Worm (Caenorhabditis elegans) whole organism, mixed stage, embryonic: ENCODE results near the gene scav-5.

Experiments
- M03D4.4 ChIP-seq: sonication (generic microtip); optimal IDR thresholded peaks from 2 replicates; lab custom pipeline; 2017; ENCODE audit warnings: mild to moderate bottlenecking, missing genetic modification characterization, missing compliant biosample characterization
- bed-3 ChIP-seq: fragments of 200-800 bp; sonication (Bioruptor generic); optimal IDR thresholded peaks from 3 replicates; lab custom pipeline; 2018; ENCODE audit warnings: mild to moderate bottlenecking, missing genetic modification characterization, moderate library complexity, missing compliant biosample characterization
- blmp-1 ChIP-seq: fragments of 150-350 bp; optimal IDR thresholded peaks from 2 replicates; lab custom pipeline; 2014; ENCODE audit warnings: missing biosample characterization, missing genetic modification characterization
- ceh-39 ChIP-seq: fragments of 150-350 bp; optimal IDR thresholded peaks from 2 replicates; lab custom pipeline; 2014; ENCODE audit warnings: missing biosample characterization, missing genetic modification characterization
- ceh-43 ChIP-seq: fragments of 200-800 bp; sonication (Bioruptor generic); optimal IDR thresholded peaks from 2 replicates; lab custom pipeline; 2018; ENCODE audit warnings: mild to moderate bottlenecking, missing genetic modification characterization, moderate library complexity, missing compliant biosample characterization
- ceh-83 ChIP-seq: fragments of 200-800 bp; sonication (Bioruptor generic); optimal IDR thresholded peaks from 2 replicates; lab custom pipeline; 2018; ENCODE audit warnings: mild to moderate bottlenecking, missing genetic modification characterization, missing compliant biosample characterization
- ces-1 ChIP-seq: fragments of 150-350 bp; optimal IDR thresholded peaks from 2 replicates; lab custom pipeline; 2014; ENCODE audit warnings: missing biosample characterization, missing genetic modification reagents, missing genetic modification characterization
- cnd-1 ChIP-seq: fragments of 200-800 bp; sonication (Bioruptor generic); optimal IDR thresholded peaks from 2 replicates; lab custom pipeline; 2018; ENCODE audit warnings: mild to moderate bottlenecking, missing genetic modification characterization, missing compliant biosample characterization
- drap-1 ChIP-seq: fragments of 200-800 bp; sonication (Bioruptor generic); optimal IDR thresholded peaks from 3 replicates; lab custom pipeline; 2018; ENCODE audit warnings: mild to moderate bottlenecking, missing genetic modification characterization, missing compliant biosample characterization
- elt-1 ChIP-seq: sonication (generic microtip); optimal IDR thresholded peaks from 2 replicates; lab custom pipeline; 2017; ENCODE audit warnings: missing genetic modification characterization, mild to moderate bottlenecking, missing compliant biosample characterization, antibody characterized with exemption, moderate library complexity, borderline replicate concordance; ENCODE audit not compliant: insufficient read depth
- flh-1 ChIP-seq: fragments of 200-800 bp; sonication (Bioruptor generic); optimal IDR thresholded peaks from 2 replicates; lab custom pipeline; 2018; ENCODE audit warnings: mild to moderate bottlenecking, missing genetic modification characterization, moderate library complexity, missing compliant biosample characterization
- ham-2 ChIP-seq: fragments of 200-800 bp; sonication (Bioruptor generic); optimal IDR thresholded peaks from 2 replicates; lab custom pipeline; 2018; ENCODE audit warnings: mild to moderate bottlenecking, missing genetic modification characterization, missing compliant biosample characterization
- lin-13 ChIP-seq: fragments of 150-350 bp; optimal IDR thresholded peaks from 2 replicates; lab custom pipeline; 2014; ENCODE audit warnings: missing biosample characterization, missing genetic modification characterization
- lin-32 ChIP-seq: fragments of 200-800 bp; sonication (Bioruptor generic); optimal IDR thresholded peaks from 2 replicates; lab custom pipeline; 2018; ENCODE audit warnings: mild to moderate bottlenecking, missing genetic modification characterization, missing compliant biosample characterization
- lsy-2 ChIP-seq: fragments of 150-350 bp; optimal IDR thresholded peaks from 2 replicates; lab custom pipeline; 2014; ENCODE audit warnings: missing biosample characterization, missing genetic modification characterization
- mab-5 ChIP-seq: fragments of 150-350 bp; optimal IDR thresholded peaks from 2 replicates; lab custom pipeline; 2014; ENCODE audit warnings: missing biosample characterization, missing genetic modification characterization
- mep-1 ChIP-seq: fragments of 150-350 bp; optimal IDR thresholded peaks from 2 replicates; lab custom pipeline; 2017; ENCODE audit warnings: missing biosample characterization, missing genetic modification reagents, missing genetic modification characterization, inconsistent platforms
- mls-2 ChIP-seq: sonication (generic microtip); optimal IDR thresholded peaks from 2 replicates; lab custom pipeline; 2016; ENCODE audit warnings: mild to moderate bottlenecking, missing genetic modification characterization, moderate library complexity, missing compliant biosample characterization
- nhr-2 ChIP-seq: fragments of 150-350 bp; optimal IDR thresholded peaks from 2 replicates; lab custom pipeline; 2014; ENCODE audit warnings: missing biosample characterization, missing genetic modification characterization
- nhr-237 ChIP-seq: fragments of 150-350 bp; optimal IDR thresholded peaks from 2 replicates; lab custom pipeline; 2014; ENCODE audit warnings: missing biosample characterization, missing genetic modification characterization
- nhr-28 ChIP-seq: fragments of 150-350 bp; optimal IDR thresholded peaks from 2 replicates; lab custom pipeline; 2014; ENCODE audit warnings: missing biosample characterization, missing genetic modification characterization
- nhr-76 ChIP-seq: sonication (generic microtip); optimal IDR thresholded peaks from 2 replicates; lab custom pipeline; 2017; ENCODE audit warnings: missing biosample characterization, missing genetic modification characterization
- pha-4 ChIP-seq: fragments of 150-350 bp; optimal IDR thresholded peaks from 2 replicates; lab custom pipeline; 2018; ENCODE audit warnings: missing biosample characterization, missing genetic modification reagents, missing genetic modification characterization
- sem-2 ChIP-seq: fragments of 200-800 bp; sonication (Bioruptor generic); optimal IDR thresholded peaks from 2 replicates; lab custom pipeline; 2018; ENCODE audit warnings: mild to moderate bottlenecking, missing genetic modification characterization, missing compliant biosample characterization
- sptf-1 ChIP-seq: sonication (generic microtip); optimal IDR thresholded peaks from 2 replicates; lab custom pipeline; 2017; ENCODE audit warnings: mild to moderate bottlenecking, missing genetic modification characterization, moderate library complexity, missing compliant biosample characterization
- tbx-8 ChIP-seq: fragments of 200-800 bp; sonication (Bioruptor generic); optimal IDR thresholded peaks from 2 replicates; lab custom pipeline; 2018; ENCODE audit warnings: mild to moderate bottlenecking, missing genetic modification characterization, moderate library complexity, missing compliant biosample characterization
- unc-120 ChIP-seq: sonication (generic microtip); optimal IDR thresholded peaks from 2 replicates; lab custom pipeline; 2017; ENCODE audit warnings: missing genetic modification characterization, missing compliant biosample characterization; ENCODE audit not compliant: poor library complexity, severe bottlenecking
- unc-39 ChIP-seq: fragments of 150-350 bp; optimal IDR thresholded peaks from 2 replicates; lab custom pipeline; 2014; ENCODE audit warnings: missing biosample characterization, missing genetic modification characterization
- zip-8 ChIP-seq: fragments of 150-350 bp; optimal IDR thresholded peaks from 2 replicates; lab custom pipeline; 2014; ENCODE audit warnings: missing biosample characterization, missing genetic modification characterization
- ztf-11 ChIP-seq: fragments of 150-350 bp; optimal IDR thresholded peaks from 2 replicates; lab custom pipeline; 2014; ENCODE audit warnings: missing biosample characterization, missing genetic modification characterization

scav-5 gene

DNA sequence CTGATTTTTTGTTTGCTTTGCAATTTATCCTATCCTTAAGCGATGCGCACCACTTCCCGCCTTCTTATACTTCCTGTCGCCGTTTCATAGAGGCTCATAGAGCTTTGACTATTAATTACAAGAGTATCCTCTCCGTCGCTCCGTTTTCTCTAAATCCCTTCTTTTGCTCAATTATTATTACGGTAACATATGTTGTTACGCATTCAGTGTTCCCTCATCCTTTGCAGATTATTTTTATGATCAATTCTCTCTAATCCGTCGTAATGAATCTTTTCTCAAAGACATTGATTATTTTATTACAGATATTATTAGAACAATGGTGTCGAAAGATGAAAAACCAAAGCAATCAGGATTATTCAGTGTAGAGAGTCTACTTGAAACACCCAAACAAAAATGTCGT lies 11.2 kb upstream of the scav-5 start, which contains the start of gene vab-15:
Gene vab-15, plus strand, starts transcription at position 301 of the 400 bp plus-strand sequence.
- TF ChIP-seq lin-32 (GFP tag; lab: Kevin White, UChicago) = no peak
- no peak for TF ChIP-seq ceh-39 (tag; lab: Kevin White, UChicago)

DNA sequence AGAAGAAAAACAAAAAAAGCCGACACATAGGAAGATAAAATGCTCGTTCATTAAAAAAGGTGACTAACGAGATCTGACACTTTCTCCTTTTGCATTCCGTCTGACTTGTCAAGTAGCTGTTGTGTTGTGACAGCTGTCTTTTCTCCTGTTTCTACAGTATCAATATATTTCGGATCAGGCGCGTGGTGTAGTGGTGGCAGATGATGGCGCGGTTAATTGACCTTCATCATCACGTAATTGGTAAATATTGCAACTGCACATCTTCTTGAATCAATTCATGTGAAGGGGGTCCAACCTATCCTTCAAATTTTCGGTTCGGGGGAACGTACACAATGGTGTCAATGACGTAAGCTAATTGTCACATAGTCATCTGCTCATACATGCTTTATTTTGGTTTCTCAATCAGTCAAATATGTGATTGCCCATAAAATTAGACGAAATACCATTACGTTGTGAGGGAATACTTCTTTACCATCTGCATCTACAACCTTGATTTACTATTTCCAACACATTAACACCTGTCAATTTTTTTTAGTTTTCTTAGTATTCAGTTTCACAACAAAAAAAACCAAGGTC lies 9.9 kb upstream of the scav-5 start:
- no peak for TF ChIP-seq ceh-43 (GFP tag; lab: Kevin White, UChicago)
- TF ChIP-seq lin-13 (tag; lab: Kevin White, UChicago) = no peak
- peak; percentile 57 for TF ChIP-seq nhr-2 (tag; lab: Kevin White, UChicago)
- TF ChIP-seq nhr-76 = no peak

DNA sequence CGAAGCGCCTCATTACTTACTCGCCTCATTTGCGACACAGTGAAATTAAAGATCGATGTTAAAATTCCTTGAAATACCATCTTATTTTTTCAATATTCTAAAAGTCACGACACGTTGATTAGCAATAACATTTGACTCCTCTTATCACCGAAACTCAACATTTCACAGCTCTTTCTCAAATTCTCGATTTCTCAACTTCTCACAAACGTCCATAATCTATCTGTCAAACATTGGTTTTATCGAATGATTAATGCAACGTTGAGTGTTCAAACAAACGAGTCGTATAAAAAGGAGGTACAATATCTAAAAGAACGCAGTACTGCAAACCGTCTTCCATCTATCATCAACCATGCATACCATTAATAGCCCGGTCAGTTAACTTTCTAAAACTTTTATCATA lies 7.9 kb upstream of the scav-5 start, which contains the start of gene lec-8:
Gene lec-8, plus strand, starts transcription at position 314 of the 400 bp plus-strand sequence.
- TF ChIP-seq unc-120 (tag; lab: Kevin White, UChicago) = no peak
- no peak for TF ChIP-seq nhr-28
- TF ChIP-seq nhr-2 (tag; lab: Kevin White, UChicago) = no peak
- no peak for TF ChIP-seq cnd-1 (tag; lab: Kevin White, UChicago)
- no peak for TF ChIP-seq sem-2 (GFP tag; lab: Kevin White, UChicago)
- TF ChIP-seq ceh-39 (tag; lab: Kevin White, UChicago) = no peak
- no peak for TF ChIP-seq ceh-43 (GFP tag; lab: Kevin White, UChicago)
- no peak for TF ChIP-seq drap-1 (GFP tag; lab: Kevin White, UChicago)
- no peak for TF ChIP-seq blmp-1 (tag; lab: Kevin White, UChicago)
- TF ChIP-seq lsy-2 (tag; lab: Kevin White, UChicago) = no peak
- TF ChIP-seq lin-32 (GFP tag; lab: Kevin White, UChicago) = no peak
- TF ChIP-seq nhr-237 (tag; lab: Kevin White, UChicago) = no peak
- no peak for TF ChIP-seq ztf-11 (tag; lab: Kevin White, UChicago)
- no peak for TF ChIP-seq elt-1 (tag; lab: Kevin White, UChicago)
- no peak for TF ChIP-seq tbx-8 (GFP tag; lab: Kevin White, UChicago)
- no peak for TF ChIP-seq sptf-1 (tag; lab: Kevin White, UChicago)
- TF ChIP-seq flh-1 (GFP tag; lab: Kevin White, UChicago) = no peak
- no peak for TF ChIP-seq ces-1 (GFP tag; lab: Kevin White, UChicago)
- no peak for TF ChIP-seq lin-13 (tag; lab: Kevin White, UChicago)
- no peak for TF ChIP-seq mab-5 (tag; lab: Kevin White, UChicago)

DNA sequence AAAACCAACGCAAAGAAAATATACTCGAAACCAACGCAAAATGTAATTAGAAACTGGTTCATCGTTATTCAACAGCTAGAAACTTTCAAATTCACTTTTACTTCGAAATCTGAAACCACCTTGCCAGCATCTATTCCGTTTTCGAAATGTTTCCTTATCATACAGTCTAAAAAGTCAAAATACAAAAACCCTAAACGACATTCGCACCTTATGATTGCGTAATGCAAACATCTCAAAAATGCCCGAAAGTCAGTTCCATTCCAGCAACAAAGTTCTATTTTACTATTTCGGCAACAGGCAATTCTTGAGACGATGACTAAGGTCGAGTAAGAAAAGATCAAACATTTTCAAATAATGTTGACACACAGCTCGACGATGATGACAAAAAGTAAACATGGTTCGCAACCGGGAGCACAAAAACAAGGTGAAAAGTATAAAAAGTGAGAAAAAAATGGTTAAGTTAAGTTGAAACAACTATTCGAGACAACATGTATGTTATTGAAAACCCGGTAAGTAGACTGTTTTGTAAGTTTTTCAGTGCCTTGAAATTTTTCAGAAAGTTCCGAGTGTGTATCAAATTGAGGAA lies 6.3 kb upstream of the scav-5 start, which contains the start of gene lec-7:
Gene lec-7, plus strand, starts transcription at position 297 of the 586 bp plus-strand sequence.
- TF ChIP-seq M03D4.4 (tag; lab: Kevin White, UChicago) (no peak), zip-8 (peak; percentile 57), tbx-8 (GFP tag; lab: Kevin White, UChicago) (no peak), ceh-83 (GFP tag; lab: Kevin White, UChicago) (no peak)

DNA sequence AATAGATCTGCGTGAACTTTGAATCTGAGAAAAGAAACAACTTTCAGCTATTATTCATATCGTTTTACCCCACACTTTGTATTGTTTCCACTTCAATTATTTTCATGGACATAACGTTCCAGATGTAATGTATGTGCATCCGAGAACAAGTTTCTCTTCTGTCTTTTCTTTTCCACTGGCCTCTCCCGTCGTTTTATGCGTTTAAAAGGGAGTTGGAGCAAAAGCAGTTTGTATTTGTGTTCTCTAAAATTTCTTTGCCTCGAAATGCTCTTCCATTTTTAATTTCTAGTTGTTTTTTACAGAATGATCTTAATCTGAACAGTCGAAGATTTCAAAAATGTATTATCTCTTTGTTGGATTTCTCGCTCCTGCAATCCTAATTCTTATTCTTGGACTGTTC lies 1.5 kb upstream of the scav-5 start, which contains the start of gene R07B1.11:
Gene R07B1.11, plus strand, starts transcription at position 301 of the 400 bp plus-strand sequence.
- no peak for TF ChIP-seq cnd-1 (tag; lab: Kevin White, UChicago)
- TF ChIP-seq ceh-43 (GFP tag; lab: Kevin White, UChicago) = no peak
- no peak for TF ChIP-seq lsy-2 (tag; lab: Kevin White, UChicago)
- TF ChIP-seq nhr-28 = no peak
- no peak for TF ChIP-seq mep-1 (tag; lab: Kevin White, UChicago)
- TF ChIP-seq sptf-1 (tag; lab: Kevin White, UChicago) = no peak
- TF ChIP-seq ces-1 (GFP tag; lab: Kevin White, UChicago) = no peak
- TF ChIP-seq ham-2 (GFP tag; lab: Kevin White, UChicago) = no peak
- no peak for TF ChIP-seq blmp-1 (tag; lab: Kevin White, UChicago)
- no peak for TF ChIP-seq elt-1 (tag; lab: Kevin White, UChicago)
- no peak for TF ChIP-seq bed-3 (GFP tag; lab: Kevin White, UChicago)
- TF ChIP-seq mls-2 (tag; lab: Kevin White, UChicago) = no peak
- no peak for TF ChIP-seq drap-1 (GFP tag; lab: Kevin White, UChicago)
- no peak for TF ChIP-seq pha-4
- no peak for TF ChIP-seq unc-39
